Fruit fly (Drosophila melanogaster): ENCODE measurements around the gene Eig71Ej.

dm6 chr3L:15646182-15646581 is 14.6 kb downstream of the Eig71Ej start:
- TF ChIP-seq pan (optimal IDR thresholded peaks at IDR 0.05) (no peak), EcR (GFP tag; optimal IDR thresholded peaks at IDR 0.05) (no peak), usp (GFP tag; optimal IDR thresholded peaks at IDR 0.05) (no peak), psq (optimal IDR thresholded peaks at IDR 0.05) (no peak), Dll (optimal IDR thresholded peaks at IDR 0.05) (no peak)
